Fruit fly (Drosophila melanogaster) whole organism, embryonic: ENCODE data around the gene HIPP1.
A peak's percentile ranks its signal among the peaks of the same experiment; 100 is the strongest.

Experiments used
- Aef1 ChIP-seq: fragments of 200-800 bp; sonication (Bioruptor generic); IDR thresholded peaks from 3 replicates; pipeline ENCODE4 v1.3.6; 2022; ENCODE audit warnings: missing biosample characterization, missing genetic modification characterization
- Atf-2 ChIP-seq: fragments of 200-800 bp; sonication (Bioruptor generic); optimal IDR thresholded peaks from 2 replicates; lab custom pipeline; 2016; ENCODE audit warnings: missing biosample characterization, missing genetic modification characterization
- CG11696 ChIP-seq: fragments of 200-800 bp; sonication (Bioruptor generic); IDR thresholded peaks from 2 replicates; pipeline ENCODE4 v1.3.6; 2022; ENCODE audit warnings: missing biosample characterization, missing genetic modification characterization
- CG13894 ChIP-seq: fragments of 200-800 bp; sonication (Bioruptor generic); optimal IDR thresholded peaks from 3 replicates; lab custom pipeline; 2018; ENCODE audit warnings: missing biosample characterization, mild to moderate bottlenecking, missing genetic modification characterization, moderate library complexity
- CG14965 ChIP-seq: fragments of 200-800 bp; sonication (Bioruptor generic); optimal IDR thresholded peaks from 2 replicates; lab custom pipeline; 2016; ENCODE audit warnings: missing biosample characterization, missing genetic modification characterization, borderline replicate concordance
- CG1602 ChIP-seq: fragments of 200-800 bp; sonication (Bioruptor generic); optimal IDR thresholded peaks from 3 replicates; lab custom pipeline; 2016; ENCODE audit warnings: missing biosample characterization, missing genetic modification characterization
- CG17802 ChIP-seq: fragments of 200-800 bp; sonication (Bioruptor generic); optimal IDR thresholded peaks from 2 replicates; lab custom pipeline; 2018; ENCODE audit warnings: missing biosample characterization, mild to moderate bottlenecking, missing genetic modification characterization, moderate library complexity
- CG18476 ChIP-seq: fragments of 200-800 bp; sonication (Bioruptor generic); optimal IDR thresholded peaks from 2 replicates; lab custom pipeline; 2016; ENCODE audit warnings: missing biosample characterization, mild to moderate bottlenecking, missing genetic modification characterization
- CG2199 ChIP-seq: fragments of 200-800 bp; sonication (Bioruptor generic); IDR thresholded peaks from 3 replicates; pipeline ENCODE4 v1.3.6; 2022; ENCODE audit warnings: missing biosample characterization, missing genetic modification characterization
- CG2202 ChIP-seq: fragments of 200-800 bp; sonication (Bioruptor generic); optimal IDR thresholded peaks from 2 replicates; lab custom pipeline; 2018; ENCODE audit warnings: missing biosample characterization, mild to moderate bottlenecking, missing genetic modification characterization
- CG31365 ChIP-seq: fragments of 200-800 bp; sonication (Bioruptor generic); optimal IDR thresholded peaks from 2 replicates; lab custom pipeline; 2018; ENCODE audit warnings: missing biosample characterization, mild to moderate bottlenecking, missing genetic modification characterization
- CG33557 ChIP-seq: fragments of 200-800 bp; sonication (Bioruptor generic); optimal IDR thresholded peaks from 2 replicates; lab custom pipeline; 2019; ENCODE audit warnings: missing biosample characterization, mild to moderate bottlenecking, missing genetic modification characterization, moderate library complexity
- CG3726 ChIP-seq: fragments of 200-800 bp; sonication (Bioruptor generic); IDR thresholded peaks from 3 replicates; pipeline ENCODE4, ENCODE4 v1.3.6; 2022; ENCODE audit warnings: missing biosample characterization, missing genetic modification characterization
- CG4360 ChIP-seq: fragments of 200-800 bp; sonication (Bioruptor generic); IDR thresholded peaks from 2 replicates; pipeline ENCODE4 v1.3.6; 2022; ENCODE audit warnings: missing biosample characterization, missing genetic modification characterization
- CG43689 ChIP-seq: fragments of 200-800 bp; sonication (Bioruptor generic); IDR thresholded peaks from 2 replicates; pipeline ENCODE4 v1.3.6; 2022; ENCODE audit warnings: missing biosample characterization, missing genetic modification characterization
- CG4730 ChIP-seq: fragments of 200-800 bp; sonication (Bioruptor generic); IDR thresholded peaks from 2 replicates; pipeline ENCODE4 v1.3.6; 2022; ENCODE audit warnings: missing biosample characterization, missing genetic modification characterization
- CG4820 ChIP-seq: fragments of 200-800 bp; sonication (Bioruptor generic); optimal IDR thresholded peaks from 3 replicates; lab custom pipeline; 2016; ENCODE audit warnings: missing biosample characterization, missing genetic modification characterization
- CG6175 ChIP-seq: fragments of 200-800 bp; sonication (Bioruptor generic); IDR thresholded peaks from 3 replicates; pipeline ENCODE4 v1.3.6; 2022; ENCODE audit warnings: missing biosample characterization, missing genetic modification characterization
- CG6254 ChIP-seq: fragments of 200-800 bp; sonication (Bioruptor generic); optimal IDR thresholded peaks from 3 replicates; lab custom pipeline; 2017; ENCODE audit warnings: mild to moderate bottlenecking, missing biosample characterization, missing genetic modification reagents, missing genetic modification characterization
- CG7271 ChIP-seq: fragments of 200-800 bp; sonication (Bioruptor generic); optimal IDR thresholded peaks from 2 replicates; lab custom pipeline; 2018; ENCODE audit warnings: missing biosample characterization, mild to moderate bottlenecking, missing genetic modification characterization, moderate library complexity
- CG7556 ChIP-seq: fragments of 200-800 bp; sonication (Bioruptor generic); optimal IDR thresholded peaks from 2 replicates; lab custom pipeline; 2017; ENCODE audit warnings: missing biosample characterization, mild to moderate bottlenecking, missing genetic modification characterization
- CG7963 ChIP-seq: fragments of 200-800 bp; sonication (Bioruptor generic); IDR thresholded peaks from 3 replicates; pipeline ENCODE4 v1.3.6; 2022; ENCODE audit warnings: missing biosample characterization, missing genetic modification characterization; ENCODE audit not compliant: partially characterized antibody
- CG9727 ChIP-seq: fragments of 200-800 bp; sonication (Bioruptor generic); optimal IDR thresholded peaks from 3 replicates; lab custom pipeline; 2017; ENCODE audit warnings: missing biosample characterization, mild to moderate bottlenecking, missing genetic modification characterization
- CG9876 ChIP-seq: fragments of 200-800 bp; sonication (Bioruptor generic); optimal IDR thresholded peaks from 2 replicates; lab custom pipeline; 2016; ENCODE audit warnings: missing biosample characterization, missing genetic modification characterization
- CG9932 ChIP-seq: fragments of 200-800 bp; sonication (Bioruptor generic); IDR thresholded peaks from 2 replicates; pipeline ENCODE4 v1.3.6; 2022; ENCODE audit warnings: missing biosample characterization, missing genetic modification characterization
- Dfd ChIP-seq, 2 experiments: fragments of >200 bp; optimal IDR thresholded peaks; 2 replicates each; lab custom pipeline; 2017; ENCODE audit warnings: missing biosample characterization in 2 of 2, missing genetic modification characterization in 2 of 2
- Elba2 ChIP-seq: fragments of 200-800 bp; sonication (Bioruptor generic); optimal IDR thresholded peaks from 3 replicates; lab custom pipeline; 2016; ENCODE audit warnings: missing biosample characterization, missing genetic modification characterization
- HHEX ChIP-seq: fragments of 200-800 bp; sonication (Bioruptor generic); optimal IDR thresholded peaks from 3 replicates; lab custom pipeline; 2017; ENCODE audit warnings: missing biosample characterization, mild to moderate bottlenecking, missing genetic modification characterization, missing genetic modification reagents
- HLH54F ChIP-seq: fragments of 200-800 bp; sonication (Bioruptor generic); optimal IDR thresholded peaks from 3 replicates; lab custom pipeline; 2016; ENCODE audit warnings: missing biosample characterization, missing genetic modification characterization
- MTF-1 ChIP-seq: fragments of 200-800 bp; sonication (Bioruptor generic); optimal IDR thresholded peaks from 2 replicates; lab custom pipeline; 2018; ENCODE audit warnings: missing biosample characterization, mild to moderate bottlenecking, missing genetic modification characterization, borderline replicate concordance
- Max ChIP-seq: fragments of 200-800 bp; sonication (Bioruptor generic); optimal IDR thresholded peaks from 2 replicates; lab custom pipeline; 2016; ENCODE audit warnings: missing biosample characterization, mild to moderate bottlenecking, missing genetic modification characterization
- Meics ChIP-seq: fragments of 200-800 bp; sonication (Bioruptor generic); optimal IDR thresholded peaks from 2 replicates; lab custom pipeline; 2017; ENCODE audit warnings: missing biosample characterization, mild to moderate bottlenecking, missing genetic modification characterization
- Myb ChIP-seq: fragments of 200-800 bp; sonication (Bioruptor generic); optimal IDR thresholded peaks from 2 replicates; lab custom pipeline; 2016; ENCODE audit warnings: missing biosample characterization, missing genetic modification characterization
- NFAT ChIP-seq: fragments of 200-800 bp; sonication (Bioruptor generic); IDR thresholded peaks from 2 replicates; pipeline ENCODE4 v1.3.6; 2022; ENCODE audit warnings: missing biosample characterization, missing genetic modification characterization
- Rfx ChIP-seq: fragments of 200-800 bp; sonication (Bioruptor generic); IDR thresholded peaks from 2 replicates; pipeline ENCODE4 v1.3.6; 2022; ENCODE audit warnings: missing biosample characterization, missing genetic modification characterization
- Sry-β ChIP-seq: fragments of 200-800 bp; sonication (Bioruptor generic); optimal IDR thresholded peaks from 2 replicates; lab custom pipeline; 2018; ENCODE audit warnings: missing biosample characterization, mild to moderate bottlenecking, missing genetic modification characterization, moderate library complexity
- Sry-δ ChIP-seq: fragments of 200-800 bp; sonication (Bioruptor generic); optimal IDR thresholded peaks from 2 replicates; lab custom pipeline; 2016; ENCODE audit warnings: missing biosample characterization, missing genetic modification characterization
- dpn ChIP-seq, 2 experiments: fragments of 200-800 bp; sonication (Bioruptor generic); optimal IDR thresholded peaks; 3 replicates each; lab custom pipeline; 2016; ENCODE audit warnings: missing biosample characterization in 2 of 2, missing genetic modification characterization in 2 of 2
- esg ChIP-seq: fragments of 200-800 bp; sonication (Bioruptor generic); conservative IDR thresholded peaks from 2 replicates; pipeline ENCODE4 v1.3.6; 2022; ENCODE audit warnings: missing biosample characterization, missing genetic modification characterization
- gce ChIP-seq: fragments of 200-800 bp; sonication (Bioruptor generic); IDR thresholded peaks from 3 replicates; pipeline ENCODE4 v1.3.6; 2022; ENCODE audit warnings: missing biosample characterization, missing genetic modification characterization
- oc ChIP-seq: fragments of 200-800 bp; sonication (Bioruptor generic); optimal IDR thresholded peaks from 2 replicates; lab custom pipeline; 2018; ENCODE audit warnings: missing biosample characterization, mild to moderate bottlenecking, missing genetic modification characterization, moderate library complexity
- salm ChIP-seq: fragments of 200-800 bp; sonication (Bioruptor generic); optimal IDR thresholded peaks from 2 replicates; lab custom pipeline; 2018; ENCODE audit warnings: missing biosample characterization, mild to moderate bottlenecking, missing genetic modification characterization
- sd ChIP-seq: fragments of 200-800 bp; sonication (Bioruptor generic); optimal IDR thresholded peaks from 3 replicates; lab custom pipeline; 2018; ENCODE audit warnings: missing biosample characterization, mild to moderate bottlenecking, missing genetic modification characterization, moderate library complexity
- sens ChIP-seq: fragments of 200-800 bp; sonication (Bioruptor generic); peaks from one replicate; lab custom pipeline; 2016; ENCODE audit warnings: missing biosample characterization, missing genetic modification characterization
- so ChIP-seq: fragments of 200-800 bp; sonication (Bioruptor generic); IDR thresholded peaks from 3 replicates; pipeline ENCODE4 v1.3.6; 2022; ENCODE audit warnings: missing biosample characterization, missing genetic modification characterization
- stc ChIP-seq: fragments of 200-800 bp; sonication (Bioruptor generic); IDR thresholded peaks from 2 replicates; pipeline ENCODE4 v1.3.6; 2022; ENCODE audit warnings: missing biosample characterization, missing genetic modification characterization
- tin ChIP-seq: fragments of 200-800 bp; sonication (Bioruptor generic); optimal IDR thresholded peaks from 3 replicates; lab custom pipeline; 2016; ENCODE audit warnings: missing biosample characterization, missing genetic modification characterization
- usp ChIP-seq: fragments of >200 bp; optimal IDR thresholded peaks from 2 replicates; lab custom pipeline; 2017; ENCODE audit warnings: missing biosample characterization, missing genetic modification characterization
- zen ChIP-seq: fragments of 200-800 bp; sonication (Bioruptor generic); optimal IDR thresholded peaks from 3 replicates; lab custom pipeline; 2018; ENCODE audit warnings: missing biosample characterization, mild to moderate bottlenecking, missing genetic modification characterization, moderate library complexity

HIPP1 gene

DNA sequence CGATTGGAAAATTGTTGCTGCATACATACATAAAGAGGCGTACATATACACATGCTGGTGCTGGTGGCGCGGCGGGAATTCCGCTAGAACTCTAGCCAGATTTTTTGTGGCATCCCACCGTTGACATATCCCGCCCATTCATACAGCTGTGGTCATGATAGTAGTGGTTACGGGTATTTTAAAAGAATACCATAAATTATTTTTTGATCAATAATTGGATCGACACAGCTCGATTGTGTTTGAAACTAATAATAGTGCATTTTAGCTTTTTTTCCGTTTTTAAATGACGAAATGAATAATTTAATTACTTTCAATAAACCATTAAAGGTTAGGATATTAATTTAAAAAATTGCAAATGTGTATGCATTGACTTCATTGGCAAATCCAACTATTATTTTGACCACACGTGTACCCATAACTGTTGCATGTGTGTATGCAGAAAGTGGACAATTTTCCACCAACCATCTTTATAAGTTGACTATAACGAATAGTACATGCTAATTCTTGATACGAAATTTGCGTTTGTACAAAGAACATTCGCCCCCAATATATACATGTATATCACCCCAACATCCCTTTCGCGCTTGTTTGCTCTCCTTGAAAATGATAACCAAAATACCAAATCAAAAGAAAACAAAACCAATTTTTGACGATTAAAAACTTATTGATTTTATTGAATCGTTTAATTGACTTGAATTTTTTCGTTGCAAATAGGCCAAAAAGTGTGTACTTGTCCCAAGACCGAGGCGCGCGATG, 37.4 kb upstream of the HIPP1 start (continued):
- peak; percentile 78 for TF ChIP-seq CG18476
- peak; percentile 57 for TF ChIP-seq MTF-1
- peak; percentile 84 for TF ChIP-seq Meics (GFP tag; lab: Kevin White, UChicago)
- peak; percentile 69 for TF ChIP-seq CG9932 (GFP tag; lab: Robert Waterston, UW)
- TF ChIP-seq Aef1 (GFP tag; lab: Robert Waterston, UW): peak; percentile 70
- TF ChIP-seq oc (tag; lab: Kevin White, UChicago): peak; percentile 80
- no peak for TF ChIP-seq CG43689 (GFP tag; lab: Robert Waterston, UW)
- peak; percentile 87 for TF ChIP-seq Rfx (GFP tag; lab: Robert Waterston, UW)
- peak; percentile 77 for TF ChIP-seq NFAT (GFP tag; lab: Robert Waterston, UW)
- peak; percentile 77 for TF ChIP-seq gce (GFP tag; lab: Robert Waterston, UW)
- TF ChIP-seq CG4730 (GFP tag; lab: Robert Waterston, UW): peak; percentile 57; the same call in 1 of the 2 replicates
- TF ChIP-seq CG9876 (GFP tag; lab: Kevin White, UChicago): peak; percentile 8
- TF ChIP-seq CG11696: peak; percentile 98
- no peak for TF ChIP-seq Dfd (GFP tag; optimal IDR thresholded peaks at IDR 0.05; lab: Kevin White, UChicago)
- TF ChIP-seq CG7556 (GFP tag; lab: Kevin White, UChicago): peak; percentile 82
- TF ChIP-seq CG7271 (tag; lab: Kevin White, UChicago): no peak
- TF ChIP-seq sd: peak; percentile 99
- TF ChIP-seq HLH54F (GFP tag; lab: Kevin White, UChicago): peak; percentile 51
- peak; percentile 84 for TF ChIP-seq stc (GFP tag; lab: Robert Waterston, UW)
- peak; percentile 50 for TF ChIP-seq CG13894 (tag; lab: Kevin White, UChicago)
- TF ChIP-seq Sry-δ (GFP tag; lab: Kevin White, UChicago): peak; percentile 29
- TF ChIP-seq Max (GFP tag; lab: Kevin White, UChicago): peak; percentile 75
- peak; percentile 81 for TF ChIP-seq HHEX (GFP tag; lab: Kevin White, UChicago)
- TF ChIP-seq CG4820 (GFP tag; lab: Kevin White, UChicago): peak; percentile 71
- TF ChIP-seq tin (GFP tag; lab: Kevin White, UChicago): peak; percentile 71
- peak; percentile 80 for TF ChIP-seq CG6254
- peak; percentile 39 for TF ChIP-seq CG31365 (tag; lab: Kevin White, UChicago)
- peak; percentile 95 for TF ChIP-seq sens (GFP tag; lab: Kevin White, UChicago)
- peak; percentile 77 for TF ChIP-seq zen (tag; lab: Kevin White, UChicago)
- peak; percentile 62 for TF ChIP-seq Elba2 (GFP tag; lab: Kevin White, UChicago)
- peak; percentile 40 for TF ChIP-seq Atf-2 (GFP tag; lab: Kevin White, UChicago)
- TF ChIP-seq CG1602 (GFP tag; lab: Kevin White, UChicago): peak; percentile 73
- TF ChIP-seq CG17802 (tag; lab: Kevin White, UChicago): peak; percentile 46
- TF ChIP-seq CG14965: no peak
- TF ChIP-seq CG9727 (GFP tag; lab: Kevin White, UChicago): peak; percentile 84
- TF ChIP-seq CG2199 (GFP tag; lab: Robert Waterston, UW): peak; percentile 81; the same call in 1 of the 3 replicates
- TF ChIP-seq dpn (GFP tag; optimal IDR thresholded peaks at IDR 0.05; lab: Kevin White, UChicago): peak; percentile 53 to 73
- TF ChIP-seq CG4360 (GFP tag; lab: Robert Waterston, UW): peak; percentile 51; the same call in 1 of the 2 replicates
- TF ChIP-seq CG33557 (GFP tag; lab: Kevin White, UChicago): no peak
- peak; percentile 82; the same call in 2 of the 3 replicates for TF ChIP-seq so
- no peak; the same call in 2 of the 3 replicates for TF ChIP-seq CG6175
- TF ChIP-seq CG2202 (tag; lab: Kevin White, UChicago): peak; percentile 48
- peak; percentile 67 for TF ChIP-seq salm (tag; lab: Kevin White, UChicago)
- peak; percentile 97 for TF ChIP-seq Sry-β (GFP tag; lab: Kevin White, UChicago)
- peak; percentile 71 for TF ChIP-seq esg (GFP tag; lab: Robert Waterston, UW)
- TF ChIP-seq CG7963 (GFP tag; lab: Robert Waterston, UW): no peak
- no peak for TF ChIP-seq usp (GFP tag; lab: Kevin White, UChicago)
- TF ChIP-seq CG3726 (GFP tag; lab: Robert Waterston, UW): 0 out of 3 replicates have a peak, but pooled peaks have one; percentile 11
- TF ChIP-seq Myb: peak; percentile 24
